Worm (Caenorhabditis elegans): ENCODE measurements around the gene K11H12.4.

DNA sequence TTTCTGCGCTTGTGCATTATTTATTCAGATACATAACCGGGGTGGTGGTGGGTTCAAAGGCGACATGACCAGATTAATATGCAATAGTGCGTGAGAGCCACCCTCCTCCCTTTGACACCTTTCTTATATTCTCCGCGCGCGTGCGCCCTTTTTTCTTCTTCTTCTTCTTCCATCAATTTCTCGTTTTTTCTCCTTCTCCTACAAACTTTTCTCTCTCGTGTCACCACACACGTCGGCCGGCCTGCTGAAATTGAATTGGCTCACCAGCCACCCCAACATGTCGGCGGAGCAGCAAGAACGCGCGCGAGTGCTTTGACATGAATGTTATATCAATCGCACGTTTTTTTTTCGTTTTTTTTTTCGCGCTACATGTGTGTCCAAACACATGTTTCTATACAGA, 16.1 kb downstream of the K11H12.4 start:
- TF ChIP-seq dox-1 (GFP tag; IDR thresholded peaks at IDR 0.05), result no peak
- TF ChIP-seq hrde-1 (tag; optimal IDR thresholded peaks at IDR 0.05; ENCODE audit: borderline replicate concordance), result no peak

Data from whole organism, young adult.